Worm (Caenorhabditis elegans): Measurements from ENCODE around the gene F36A4.4.

- TF ChIP-seq nhr-6 (tag; optimal IDR thresholded peaks at IDR 0.05) (no peak), egl-27 (tag; optimal IDR thresholded peaks at IDR 0.05) (no peak), nhr-11 (tag; optimal IDR thresholded peaks at IDR 0.05) (no peak), ztf-11 (tag; optimal IDR thresholded peaks at IDR 0.05) (no peak), lin-39 (tag; optimal IDR thresholded peaks at IDR 0.05) (no peak), aly-2 (tag; optimal IDR thresholded peaks at IDR 0.05) (no peak), lsy-2 (tag; optimal IDR thresholded peaks at IDR 0.05) (no peak), nhr-12 (tag; optimal IDR thresholded peaks at IDR 0.05) (no peak), elt-1 (tag; optimal IDR thresholded peaks at IDR 0.05) (no peak), zag-1 (tag; optimal IDR thresholded peaks at IDR 0.05) (no peak)
Measured at ce11 chrIV:4277694-4278093, 10.3 kb downstream of the F36A4.4 start, which contains the start of gene nhr-78.
